Worm (Caenorhabditis elegans): ENCODE results near the gene clec-4.

- TF ChIP-seq dao-5 (tag; optimal IDR thresholded peaks at IDR 0.05) = no peak
- TF ChIP-seq him-1 (tag; optimal IDR thresholded peaks at IDR 0.05) = no peak
- no peak for TF ChIP-seq W03F9.2 (tag; optimal IDR thresholded peaks at IDR 0.05)
Observed at ce11 chrII:12570523-12570922, 10.4 kb downstream of the clec-4 start, which contains the start of gene Y38E10A.1.
